Fruit fly (Drosophila melanogaster) whole organism, prepupa: Measurements from ENCODE around the gene Snapin.

Experiments
- Blimp-1 ChIP-seq: fragments of 200-800 bp; sonication (Bioruptor generic); optimal IDR thresholded peaks from 3 replicates; lab custom pipeline; 2017; ENCODE audit warnings: missing biosample characterization, missing genetic modification characterization, mild to moderate bottlenecking, moderate library complexity, missing genetic modification reagents
- CG10631 ChIP-seq: fragments of 200-800 bp; sonication (Bioruptor generic); optimal IDR thresholded peaks from 2 replicates; lab custom pipeline; 2016; ENCODE audit warnings: missing biosample characterization, missing genetic modification characterization
- CG11294 ChIP-seq: fragments of 200-800 bp; sonication (Bioruptor generic); IDR thresholded peaks from 2 replicates; pipeline ENCODE4 v1.3.6; 2022; ENCODE audit warnings: missing biosample characterization, missing genetic modification characterization
- CG11762 ChIP-seq: fragments of 200-800 bp; sonication (Bioruptor generic); optimal IDR thresholded peaks from 3 replicates; lab custom pipeline; 2016; ENCODE audit warnings: missing biosample characterization, missing genetic modification characterization; ENCODE audit not compliant: insufficient read depth
- CG11902 ChIP-seq: fragments of 200-800 bp; sonication (Bioruptor generic); optimal IDR thresholded peaks from 3 replicates; lab custom pipeline; 2016; ENCODE audit warnings: missing biosample characterization, missing genetic modification characterization
- CG15336 ChIP-seq: fragments of 200-800 bp; sonication (Bioruptor generic); IDR thresholded peaks from 2 replicates; pipeline ENCODE4 v1.3.6; 2022; ENCODE audit warnings: missing biosample characterization, missing genetic modification characterization
- CG3032 ChIP-seq: fragments of 200-800 bp; optimal IDR thresholded peaks from 2 replicates; lab custom pipeline; 2019; ENCODE audit warnings: missing biosample characterization, mild to moderate bottlenecking, missing genetic modification characterization, moderate library complexity
- CG31627 ChIP-seq: fragments of 200-800 bp; sonication (Bioruptor generic); optimal IDR thresholded peaks from 3 replicates; lab custom pipeline; 2016; ENCODE audit warnings: missing biosample characterization, missing genetic modification characterization
- CG32006 ChIP-seq: fragments of 200-800 bp; sonication (Bioruptor generic); optimal IDR thresholded peaks from 3 replicates; lab custom pipeline; 2017; ENCODE audit warnings: missing biosample characterization, mild to moderate bottlenecking, missing genetic modification characterization
- CG34406 ChIP-seq: fragments of 200-800 bp; sonication (Bioruptor generic); optimal IDR thresholded peaks from 3 replicates; lab custom pipeline; 2016; ENCODE audit warnings: missing biosample characterization, missing genetic modification characterization
- CG3919 ChIP-seq: fragments of 200-800 bp; sonication (Bioruptor generic); optimal IDR thresholded peaks from 3 replicates; lab custom pipeline; 2016; ENCODE audit warnings: missing biosample characterization, missing genetic modification characterization
- CG4318 ChIP-seq: fragments of 200-800 bp; sonication (Bioruptor generic); optimal IDR thresholded peaks from 3 replicates; lab custom pipeline; 2017; ENCODE audit warnings: missing biosample characterization, mild to moderate bottlenecking, missing genetic modification characterization
- CG6163 ChIP-seq: fragments of 200-800 bp; sonication (Bioruptor generic); IDR thresholded peaks from 3 replicates; pipeline ENCODE4 v1.3.6; 2022; ENCODE audit warnings: missing biosample characterization, missing genetic modification characterization
- CG6792 ChIP-seq: fragments of 200-800 bp; sonication (Bioruptor generic); optimal IDR thresholded peaks from 3 replicates; lab custom pipeline; 2016; ENCODE audit warnings: missing biosample characterization, missing genetic modification characterization
- CG6854 ChIP-seq: fragments of 200-800 bp; sonication (Bioruptor generic); optimal IDR thresholded peaks from 2 replicates; lab custom pipeline; 2017; ENCODE audit warnings: missing biosample characterization, mild to moderate bottlenecking, missing genetic modification characterization
- CG8319 ChIP-seq: fragments of 200-800 bp; sonication (Bioruptor generic); optimal IDR thresholded peaks from 3 replicates; lab custom pipeline; 2016; ENCODE audit warnings: missing biosample characterization, missing genetic modification characterization
- CG8632 ChIP-seq: fragments of 200-800 bp; sonication (Bioruptor generic); optimal IDR thresholded peaks from 3 replicates; lab custom pipeline; 2016; ENCODE audit warnings: missing biosample characterization, missing genetic modification characterization
- CG9139 ChIP-seq: fragments of 200-800 bp; sonication (Bioruptor generic); optimal IDR thresholded peaks from 3 replicates; lab custom pipeline; 2017; ENCODE audit warnings: missing biosample characterization, mild to moderate bottlenecking, missing genetic modification characterization
- Eip78C ChIP-seq: fragments of 200-800 bp; sonication (Bioruptor generic); peaks from one replicate; lab custom pipeline; 2016; ENCODE audit warnings: missing biosample characterization, missing genetic modification characterization
- Eip93F ChIP-seq: fragments of 200-800 bp; sonication (Bioruptor generic); optimal IDR thresholded peaks from 2 replicates; lab custom pipeline; 2016; ENCODE audit warnings: missing biosample characterization, mild to moderate bottlenecking, missing genetic modification characterization
- Ets21C ChIP-seq: fragments of 200-800 bp; sonication (Bioruptor generic); optimal IDR thresholded peaks from 3 replicates; lab custom pipeline; 2016; ENCODE audit warnings: missing biosample characterization, missing genetic modification characterization
- Ets96B ChIP-seq: fragments of 200-800 bp; optimal IDR thresholded peaks from 2 replicates; lab custom pipeline; 2019; ENCODE audit warnings: missing biosample characterization, mild to moderate bottlenecking, missing genetic modification characterization, moderate library complexity
- Gug ChIP-seq: fragments of 200-800 bp; sonication (Bioruptor generic); IDR thresholded peaks from 2 replicates; pipeline ENCODE4 v1.3.6; 2022; ENCODE audit warnings: missing biosample characterization, missing genetic modification characterization
- Hr39 ChIP-seq: fragments of 200-800 bp; sonication (Bioruptor generic); optimal IDR thresholded peaks from 2 replicates; lab custom pipeline; 2016; ENCODE audit warnings: missing biosample characterization, missing genetic modification characterization
- Hr4 ChIP-seq: fragments of 200-800 bp; sonication (Bioruptor generic); optimal IDR thresholded peaks from 3 replicates; lab custom pipeline; 2016; ENCODE audit warnings: missing biosample characterization, missing genetic modification characterization
- Lpt ChIP-seq: fragments of 200-800 bp; sonication (Bioruptor generic); optimal IDR thresholded peaks from 3 replicates; lab custom pipeline; 2016; ENCODE audit warnings: missing biosample characterization, missing genetic modification characterization
- Met ChIP-seq: fragments of 200-800 bp; sonication (Bioruptor generic); optimal IDR thresholded peaks from 3 replicates; lab custom pipeline; 2016; ENCODE audit warnings: missing biosample characterization, missing genetic modification characterization
- OdsH ChIP-seq: fragments of 200-800 bp; sonication (Bioruptor generic); optimal IDR thresholded peaks from 3 replicates; lab custom pipeline; 2016; ENCODE audit warnings: missing biosample characterization, missing genetic modification characterization
- Smox ChIP-seq: fragments of 200-800 bp; sonication (Bioruptor generic); optimal IDR thresholded peaks from 3 replicates; lab custom pipeline; 2016; ENCODE audit warnings: missing biosample characterization, missing genetic modification characterization
- achi ChIP-seq: fragments of 200-800 bp; sonication (Bioruptor generic); optimal IDR thresholded peaks from 3 replicates; lab custom pipeline; 2016; ENCODE audit warnings: missing biosample characterization, missing genetic modification characterization
- dac ChIP-seq: fragments of 200-800 bp; sonication (Bioruptor generic); optimal IDR thresholded peaks from 2 replicates; lab custom pipeline; 2017; ENCODE audit warnings: missing biosample characterization, mild to moderate bottlenecking, missing genetic modification characterization
- dsx ChIP-seq: fragments of 200-800 bp; optimal IDR thresholded peaks from 3 replicates; lab custom pipeline; 2019; ENCODE audit warnings: missing biosample characterization, mild to moderate bottlenecking, missing genetic modification characterization, moderate library complexity; ENCODE audit not compliant: poor library complexity, severe bottlenecking
- eg ChIP-seq: fragments of 200-800 bp; sonication (Bioruptor generic); IDR thresholded peaks from 3 replicates; pipeline ENCODE4 v1.3.6; 2022; ENCODE audit warnings: missing biosample characterization, missing genetic modification characterization
- esn ChIP-seq: fragments of 200-800 bp; sonication (Bioruptor generic); optimal IDR thresholded peaks from 2 replicates; lab custom pipeline; 2016; ENCODE audit warnings: missing biosample characterization, mild to moderate bottlenecking, missing genetic modification characterization, moderate library complexity
- fd59A ChIP-seq: fragments of 200-800 bp; sonication (Bioruptor generic); optimal IDR thresholded peaks from 2 replicates; lab custom pipeline; 2017; ENCODE audit warnings: missing biosample characterization, mild to moderate bottlenecking, missing genetic modification characterization, missing genetic modification reagents
- fd85E ChIP-seq: fragments of 200-800 bp; sonication (Bioruptor generic); optimal IDR thresholded peaks from 3 replicates; lab custom pipeline; 2016; ENCODE audit warnings: missing biosample characterization, missing genetic modification characterization
- lz ChIP-seq: fragments of 200-800 bp; sonication (Bioruptor generic); optimal IDR thresholded peaks from 3 replicates; lab custom pipeline; 2016; ENCODE audit warnings: missing biosample characterization, missing genetic modification characterization
- net ChIP-seq: fragments of 200-800 bp; sonication (Bioruptor generic); optimal IDR thresholded peaks from 3 replicates; lab custom pipeline; 2016; ENCODE audit warnings: missing biosample characterization, missing genetic modification characterization
- pdm3 ChIP-seq: fragments of 200-800 bp; sonication (Bioruptor generic); optimal IDR thresholded peaks from 3 replicates; lab custom pipeline; 2016; ENCODE audit warnings: missing biosample characterization, missing genetic modification characterization
- salr ChIP-seq, 2 experiments: fragments of 200-800 bp; sonication (Bioruptor generic); optimal IDR thresholded peaks; 3 replicates each; lab custom pipeline; 2016 to 2018; ENCODE audit warnings: missing biosample characterization in 2 of 2, missing genetic modification characterization in 2 of 2, mild to moderate bottlenecking in 1 of 2
- svp ChIP-seq: fragments of 200-800 bp; sonication (Bioruptor generic); peaks from one replicate; lab custom pipeline; 2016; ENCODE audit warnings: missing biosample characterization, missing genetic modification characterization
- topi ChIP-seq: fragments of 200-800 bp; sonication (Bioruptor generic); optimal IDR thresholded peaks from 3 replicates; lab custom pipeline; 2016; ENCODE audit warnings: missing biosample characterization, missing genetic modification characterization

Gene Snapin

DNA sequence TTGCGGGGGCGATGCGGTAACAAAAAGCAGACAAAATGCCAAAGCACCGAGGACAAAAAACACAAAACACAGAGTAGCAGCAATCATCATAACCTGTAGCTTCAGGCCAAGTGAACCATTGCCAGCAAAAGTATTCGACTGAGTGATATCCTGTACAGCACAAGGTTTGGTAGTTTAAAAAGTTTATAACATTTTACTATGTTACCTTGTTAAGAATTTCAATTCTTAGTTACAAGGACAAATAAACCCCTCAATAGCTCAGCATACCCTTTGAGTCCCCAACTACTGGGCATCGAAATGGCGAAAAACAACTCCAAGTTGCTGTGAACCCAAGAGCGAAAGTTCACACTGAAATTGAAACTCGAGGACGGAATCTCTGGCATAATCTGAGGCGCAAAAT is 36.4 kb downstream of the Snapin start:
- TF ChIP-seq topi (GFP tag; lab: Kevin White, UChicago), result no peak
- no peak for TF ChIP-seq CG8632 (GFP tag; lab: Kevin White, UChicago)
- no peak for TF ChIP-seq CG6792 (GFP tag; lab: Kevin White, UChicago)
- no peak for TF ChIP-seq CG4318 (GFP tag; lab: Kevin White, UChicago)
- no peak for TF ChIP-seq dac (GFP tag; lab: Kevin White, UChicago)
- TF ChIP-seq CG6854 (GFP tag; lab: Kevin White, UChicago), result no peak
- no peak for TF ChIP-seq CG11902 (GFP tag; lab: Kevin White, UChicago)
- TF ChIP-seq Eip78C (GFP tag; lab: Kevin White, UChicago), result no peak
- no peak for TF ChIP-seq Smox (GFP tag; lab: Kevin White, UChicago)
- TF ChIP-seq CG11762, result no peak
- no peak for TF ChIP-seq CG8319 (GFP tag; lab: Kevin White, UChicago)
- TF ChIP-seq CG34406 (GFP tag; lab: Kevin White, UChicago), result no peak
- TF ChIP-seq CG32006 (GFP tag; lab: Kevin White, UChicago), result no peak
- TF ChIP-seq Gug, result no peak
- TF ChIP-seq lz, result no peak
- no peak for TF ChIP-seq CG11294
- no peak for TF ChIP-seq achi (GFP tag; lab: Kevin White, UChicago)

DNA sequence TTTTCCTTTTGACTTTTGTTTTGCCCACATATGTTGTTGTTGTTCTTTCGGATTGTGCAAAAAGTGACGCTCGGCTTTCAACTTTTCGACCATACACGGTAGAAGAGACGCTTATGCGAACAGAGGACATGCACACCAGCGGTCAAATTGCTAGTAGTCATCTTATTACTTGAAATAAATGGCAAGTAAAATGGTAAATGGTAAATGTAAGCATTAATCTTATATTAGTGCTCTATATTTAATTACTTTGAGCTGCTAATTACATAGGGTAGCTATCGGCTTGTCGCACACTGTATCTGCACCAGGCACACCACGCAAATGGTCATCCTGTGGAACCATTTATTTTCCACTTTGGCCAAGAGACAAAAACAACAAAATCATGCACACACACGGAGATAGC is 38.2 kb downstream of the Snapin start:
- TF ChIP-seq salr (GFP tag; optimal IDR thresholded peaks at IDR 0.05; lab: Kevin White, UChicago) (no peak), Smox (GFP tag; lab: Kevin White, UChicago) (no peak), Eip78C (GFP tag; lab: Kevin White, UChicago) (peak; percentile 40), net (GFP tag; lab: Kevin White, UChicago) (no peak), esn (GFP tag; lab: Kevin White, UChicago) (no peak), CG3919 (GFP tag; lab: Kevin White, UChicago) (no peak), Ets96B (tag; lab: Kevin White, UChicago) (no peak), fd59A (GFP tag; lab: Kevin White, UChicago) (peak; percentile 4), Hr4 (GFP tag; lab: Kevin White, UChicago) (peak; percentile 3), CG8319 (GFP tag; lab: Kevin White, UChicago) (no peak), Ets21C (GFP tag; lab: Kevin White, UChicago) (no peak), Met (no peak), fd85E (GFP tag; lab: Kevin White, UChicago) (no peak), CG6163 (GFP tag; lab: Robert Waterston, UW) (0 out of 3 replicates have a peak, but pooled peaks have one; percentile 22), svp (peak; percentile 65), eg (GFP tag; lab: Robert Waterston, UW) (0 out of 3 replicates have a peak, but pooled peaks have one; percentile 21), Blimp-1 (GFP tag; lab: Kevin White, UChicago) (no peak)

DNA sequence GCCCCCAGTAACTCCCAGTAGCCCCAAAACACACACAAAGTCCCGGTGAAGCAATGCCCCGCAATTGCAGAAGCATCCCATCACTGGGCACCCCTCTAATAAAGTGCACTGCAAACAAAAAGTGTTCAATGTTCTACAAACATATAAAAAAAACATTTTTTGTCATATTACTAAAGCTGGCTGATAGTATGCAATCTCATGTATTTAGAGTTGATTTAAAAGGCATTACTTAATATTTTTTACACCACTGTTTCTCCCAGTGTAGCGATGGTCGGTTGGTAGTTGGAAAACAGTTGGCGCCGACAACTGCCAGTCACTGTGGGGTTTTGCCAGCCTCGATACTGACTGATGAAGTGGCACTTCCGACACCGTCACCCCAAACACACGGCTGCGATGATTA is 39.1 kb downstream of the Snapin start:
- no peak for TF ChIP-seq CG11294
- TF ChIP-seq net (GFP tag; lab: Kevin White, UChicago), result peak; percentile 1
- no peak for TF ChIP-seq salr (GFP tag; optimal IDR thresholded peaks at IDR 0.05; lab: Kevin White, UChicago)
- TF ChIP-seq lz, result peak; percentile 2
- TF ChIP-seq CG6854 (GFP tag; lab: Kevin White, UChicago), result no peak
- no peak for TF ChIP-seq CG8319 (GFP tag; lab: Kevin White, UChicago)
- peak; percentile 14 for TF ChIP-seq OdsH
- TF ChIP-seq Eip93F (GFP tag; lab: Kevin White, UChicago), result no peak
- TF ChIP-seq eg (GFP tag; lab: Robert Waterston, UW), result no peak
- TF ChIP-seq CG15336 (GFP tag; lab: Robert Waterston, UW), result peak; percentile 32; the same call in 1 of the 2 replicates
- TF ChIP-seq CG10631 (GFP tag; lab: Kevin White, UChicago), result no peak
- no peak for TF ChIP-seq CG3032
- peak; percentile 2 for TF ChIP-seq pdm3 (GFP tag; lab: Kevin White, UChicago)
- no peak for TF ChIP-seq CG9139 (GFP tag; lab: Kevin White, UChicago)
- TF ChIP-seq dsx (GFP tag; lab: Kevin White, UChicago), result no peak
- TF ChIP-seq Ets21C (GFP tag; lab: Kevin White, UChicago), result peak; percentile 4
- no peak for TF ChIP-seq Hr39 (GFP tag; lab: Kevin White, UChicago)
- TF ChIP-seq CG31627, result no peak
- 0 out of 3 replicates have a peak, but pooled peaks have one; percentile 18 for TF ChIP-seq CG6163 (GFP tag; lab: Robert Waterston, UW)
- peak; percentile 48 for TF ChIP-seq svp
- no peak for TF ChIP-seq CG34406 (GFP tag; lab: Kevin White, UChicago)
- TF ChIP-seq Ets96B (tag; lab: Kevin White, UChicago), result no peak
- TF ChIP-seq Smox (GFP tag; lab: Kevin White, UChicago), result no peak
- peak; percentile 41 for TF ChIP-seq Eip78C (GFP tag; lab: Kevin White, UChicago)
- no peak for TF ChIP-seq Lpt
